Worm (Caenorhabditis elegans) whole organism, L4/young adult: Measurements from ENCODE around the gene suox-1.

Experiments
- W03F9.2 ChIP-seq: fragments of 150-350 bp; optimal IDR thresholded peaks from 2 replicates; lab custom pipeline; 2014; ENCODE audit warnings: missing biosample characterization, missing genetic modification characterization
- dao-5 ChIP-seq: sonication (generic microtip); optimal IDR thresholded peaks from 2 replicates; lab custom pipeline; 2016; ENCODE audit warnings: missing genotype, missing genetic modification characterization, moderate library complexity, missing compliant biosample characterization
- him-1 ChIP-seq: sonication (generic microtip); optimal IDR thresholded peaks from 2 replicates; lab custom pipeline; 2016; ENCODE audit warnings: missing genotype, missing genetic modification reagents, missing genetic modification characterization, missing compliant biosample characterization

DNA sequence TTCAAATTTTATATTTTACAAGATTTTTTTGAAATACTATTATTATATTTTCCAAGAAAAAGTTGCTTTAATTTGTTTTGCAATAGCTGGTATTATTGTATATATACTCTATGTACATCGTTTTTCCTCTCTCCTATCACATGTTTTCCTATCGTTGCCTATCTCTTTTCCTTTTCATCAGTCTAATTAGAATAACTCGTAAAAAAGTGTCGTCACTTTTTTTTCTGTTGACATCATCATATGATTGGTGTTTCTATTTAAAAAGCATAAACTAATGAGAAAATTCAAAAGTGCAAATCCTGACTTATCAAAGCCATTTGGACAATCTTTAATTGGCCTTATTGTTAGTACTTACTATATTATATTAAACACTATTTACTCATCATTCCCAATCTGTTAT, 38.7 kb downstream of the suox-1 start:
- TF ChIP-seq him-1 (no peak), dao-5 (tag; lab: Kevin White, UChicago) (no peak), W03F9.2 (tag; lab: Kevin White, UChicago) (no peak)
